Fruit fly (Drosophila melanogaster): Measurements from ENCODE around the gene CG15023.

dm6 chr3L:4461454-4462045 lies at the start of gene CG15023:
- TF ChIP-seq CG13204 (GFP tag; optimal IDR thresholded peaks at IDR 0.05), result no peak
- no peak for TF ChIP-seq CG10348 (GFP tag; IDR thresholded peaks at IDR 0.05)
- no peak for TF ChIP-seq fd96Ca (GFP tag; IDR thresholded peaks at IDR 0.05)
- no peak for TF ChIP-seq CG34367 (tag; optimal IDR thresholded peaks at IDR 0.05)
- no peak for TF ChIP-seq CG4496 (GFP tag; IDR thresholded peaks at IDR 0.05)
- no peak for TF ChIP-seq CG15710 (tag; optimal IDR thresholded peaks at IDR 0.05)
- no peak for TF ChIP-seq Ets98B (GFP tag; IDR thresholded peaks at IDR 0.05)
- TF ChIP-seq CG9948 (tag; optimal IDR thresholded peaks at IDR 0.05), result no peak
- TF ChIP-seq Snoo (tag; optimal IDR thresholded peaks at IDR 0.05), result no peak
- peak; percentile 12 for TF ChIP-seq CG14655 (GFP tag; optimal IDR thresholded peaks at IDR 0.05)
- no peak for TF ChIP-seq CG12605 (GFP tag; IDR thresholded peaks at IDR 0.05)
- TF ChIP-seq CG32121 (GFP tag; IDR thresholded peaks at IDR 0.05), result no peak
- no peak for TF ChIP-seq Pif1A (GFP tag; optimal IDR thresholded peaks at IDR 0.05)
- TF ChIP-seq EcR (GFP tag; optimal IDR thresholded peaks at IDR 0.05), result no peak

All from whole organism, pupa.